Worm (Caenorhabditis elegans) whole organism, L4 larva: ENCODE results near the gene K07H8.2.
A peak's percentile ranks its signal among the peaks of the same experiment; 100 is the strongest.

ENCODE experiments used
- F44E2.7 ChIP-seq: fragments of 200-800 bp; sonication (Bioruptor generic); IDR thresholded peaks from 2 replicates; pipeline ENCODE4 v2.1.2; 2022; ENCODE audit warnings: missing genetic modification characterization, missing compliant biosample characterization
- F49E8.2 ChIP-seq: sonication (generic microtip); optimal IDR thresholded peaks from 2 replicates; lab custom pipeline; 2016; ENCODE audit warnings: missing compliant biosample characterization, mild to moderate bottlenecking, missing genetic modification characterization, borderline replicate concordance
- Y48G9A.11 ChIP-seq: fragments of 200-800 bp; sonication (Bioruptor generic); IDR thresholded peaks from 2 replicates; pipeline ENCODE4 v1.3.6; 2022; ENCODE audit warnings: missing genetic modification reagents, missing genetic modification characterization, missing compliant biosample characterization
- ZK546.5 ChIP-seq, 2 experiments: sonication (generic microtip); optimal IDR thresholded peaks; 2 replicates each; lab custom pipeline; 2017; ENCODE audit warnings: missing biosample characterization in 2 of 2, missing genetic modification characterization in 2 of 2
- aha-1 ChIP-seq: fragments of 150-350 bp; peaks from one replicate; lab custom pipeline; 2014; ENCODE audit warnings: missing biosample characterization, missing genetic modification characterization
- ama-1 ChIP-seq: fragments of 150-350 bp; optimal IDR thresholded peaks from 2 replicates; lab custom pipeline; 2014; ENCODE audit warnings: inconsistent platforms, mixed read lengths
- attf-4 ChIP-seq: sonication (generic microtip); optimal IDR thresholded peaks from 3 replicates; lab custom pipeline; 2017; ENCODE audit warnings: missing biosample characterization, missing genetic modification characterization
- ces-1 ChIP-seq: fragments of 150-350 bp; sonication (generic microtip); optimal IDR thresholded peaks from 4 replicates; lab custom pipeline; 2014; ENCODE audit warnings: missing biosample characterization, missing genetic modification reagents, missing genetic modification characterization
- cey-2 ChIP-seq: sonication (generic microtip); optimal IDR thresholded peaks from 3 replicates; lab custom pipeline; 2017; ENCODE audit warnings: missing genetic modification characterization, mild to moderate bottlenecking, missing compliant biosample characterization, antibody characterized with exemption, borderline replicate concordance; ENCODE audit not compliant: insufficient read depth
- daf-12 ChIP-seq: fragments of 150-350 bp; optimal IDR thresholded peaks from 2 replicates; lab custom pipeline; 2014; ENCODE audit warnings: missing biosample characterization, missing genetic modification reagents, missing genetic modification characterization
- daf-8 ChIP-seq: fragments of 200-800 bp; sonication (Bioruptor generic); IDR thresholded peaks from 2 replicates; pipeline ENCODE4 v1.3.6; 2022; ENCODE audit warnings: missing genetic modification characterization, missing compliant biosample characterization
- duxl-1 ChIP-seq: sonication (generic microtip); optimal IDR thresholded peaks from 2 replicates; lab custom pipeline; 2016; ENCODE audit warnings: mild to moderate bottlenecking, missing genetic modification characterization, moderate library complexity, missing compliant biosample characterization; ENCODE audit not compliant: poor library complexity
- dve-1 ChIP-seq: sonication (generic microtip); optimal IDR thresholded peaks from 2 replicates; lab custom pipeline; 2017; ENCODE audit warnings: antibody characterized with exemption, mild to moderate bottlenecking, missing genetic modification characterization, missing compliant biosample characterization; ENCODE audit not compliant: insufficient read depth
- egl-27 ChIP-seq: sonication (generic microtip); optimal IDR thresholded peaks from 3 replicates; lab custom pipeline; 2017; ENCODE audit warnings: missing biosample characterization, missing genetic modification reagents, missing genetic modification characterization
- egl-43 ChIP-seq: fragments of 200-800 bp; sonication (Bioruptor generic); IDR thresholded peaks from 2 replicates; pipeline ENCODE4 v1.3.6; 2022; ENCODE audit warnings: missing genetic modification reagents, missing genetic modification characterization, missing compliant biosample characterization
- hlh-11 ChIP-seq: fragments of 200-800 bp; sonication (Bioruptor generic); optimal IDR thresholded peaks from 2 replicates; lab custom pipeline; 2018; ENCODE audit warnings: mild to moderate bottlenecking, missing genetic modification characterization, missing compliant biosample characterization
- hlh-30 ChIP-seq: sonication (generic microtip); optimal IDR thresholded peaks from 2 replicates; lab custom pipeline; 2017; ENCODE audit warnings: antibody characterized with exemption, mild to moderate bottlenecking, missing genetic modification characterization, missing compliant biosample characterization; ENCODE audit not compliant: insufficient read depth
- lim-7 ChIP-seq: fragments of 200-800 bp; sonication (Bioruptor generic); IDR thresholded peaks from 2 replicates; pipeline ENCODE4 v1.3.6; 2022; ENCODE audit warnings: missing genetic modification characterization, missing compliant biosample characterization
- lin-1 ChIP-seq: fragments of 200-800 bp; sonication (Bioruptor generic); IDR thresholded peaks from 2 replicates; pipeline ENCODE4 v1.3.6; 2022; ENCODE audit warnings: missing genetic modification reagents, missing genetic modification characterization, missing compliant biosample characterization
- lin-13 ChIP-seq: fragments of 150-350 bp; optimal IDR thresholded peaks from 2 replicates; lab custom pipeline; 2014; ENCODE audit warnings: missing biosample characterization, missing genetic modification reagents, missing genetic modification characterization
- lin-15B ChIP-seq: fragments of 150-350 bp; sonication (generic microtip); optimal IDR thresholded peaks from 3 replicates; lab custom pipeline; 2014; ENCODE audit warnings: missing biosample characterization, missing genetic modification characterization
- lin-38 ChIP-seq: fragments of 200-800 bp; sonication (Bioruptor generic); IDR thresholded peaks from 2 replicates; pipeline ENCODE4 v1.3.6; 2022; ENCODE audit warnings: missing genetic modification reagents, missing genetic modification characterization, missing compliant biosample characterization
- lin-39 ChIP-seq: fragments of 150-350 bp; optimal IDR thresholded peaks from 2 replicates; lab custom pipeline; 2014; ENCODE audit warnings: missing biosample characterization, missing genetic modification reagents, missing genetic modification characterization
- madf-5 ChIP-seq, 2 experiments: fragments of 200-800 bp; sonication (Bioruptor generic); IDR thresholded peaks; 2 replicates each; pipeline ENCODE4 v1.3.6; 2022; ENCODE audit warnings: missing compliant biosample characterization in 2 of 2, missing genetic modification characterization in 2 of 2
- mxl-3 ChIP-seq: fragments of 200-800 bp; sonication (Bioruptor generic); optimal IDR thresholded peaks from 2 replicates; lab custom pipeline; 2018; ENCODE audit warnings: mild to moderate bottlenecking, missing genetic modification characterization, missing compliant biosample characterization
- nhr-102 ChIP-seq: sonication (generic microtip); optimal IDR thresholded peaks from 2 replicates; lab custom pipeline; 2016; ENCODE audit warnings: mild to moderate bottlenecking, missing genetic modification characterization, moderate library complexity, missing compliant biosample characterization
- nhr-111 ChIP-seq: fragments of 200-800 bp; sonication (Bioruptor generic); optimal IDR thresholded peaks from 2 replicates; lab custom pipeline; 2018; ENCODE audit warnings: mild to moderate bottlenecking, missing genetic modification characterization, missing compliant biosample characterization
- nhr-28 ChIP-seq: fragments of 150-350 bp; optimal IDR thresholded peaks from 2 replicates; lab custom pipeline; 2014; ENCODE audit warnings: missing biosample characterization, missing genetic modification characterization
- nhr-48 ChIP-seq: sonication (generic microtip); optimal IDR thresholded peaks from 2 replicates; lab custom pipeline; 2016; ENCODE audit warnings: mild to moderate bottlenecking, missing genetic modification characterization, missing compliant biosample characterization
- nhr-6 ChIP-seq: fragments of 150-350 bp; optimal IDR thresholded peaks from 2 replicates; lab custom pipeline; 2014; ENCODE audit warnings: missing biosample characterization, missing genetic modification characterization
- pqm-1 ChIP-seq: sonication (generic microtip); optimal IDR thresholded peaks from 2 replicates; lab custom pipeline; 2017; ENCODE audit warnings: missing biosample characterization, missing genetic modification characterization
- rbr-2 ChIP-seq: sonication (generic microtip); optimal IDR thresholded peaks from 2 replicates; lab custom pipeline; 2016; ENCODE audit warnings: missing genotype, missing genetic modification characterization, missing compliant biosample characterization
- saeg-2 ChIP-seq: fragments of 200-800 bp; sonication (Bioruptor generic); IDR thresholded peaks from 2 replicates; pipeline ENCODE4 v1.3.6; 2022; ENCODE audit warnings: missing genetic modification reagents, missing genetic modification characterization, missing compliant biosample characterization
- sdz-12 ChIP-seq: fragments of 200-800 bp; sonication (Bioruptor generic); optimal IDR thresholded peaks from 2 replicates; lab custom pipeline; 2018; ENCODE audit warnings: mild to moderate bottlenecking, missing genetic modification characterization, missing compliant biosample characterization
- spr-3 ChIP-seq: fragments of 200-800 bp; sonication (Bioruptor generic); optimal IDR thresholded peaks from 2 replicates; lab custom pipeline; 2018; ENCODE audit warnings: mild to moderate bottlenecking, missing genetic modification characterization, missing compliant biosample characterization
- tag-97 ChIP-seq: fragments of 200-800 bp; sonication (Bioruptor generic); IDR thresholded peaks from 2 replicates; pipeline ENCODE4 v1.3.6; 2022; ENCODE audit warnings: missing genetic modification characterization, missing compliant biosample characterization
- tra-1 ChIP-seq: fragments of 200-800 bp; sonication (Bioruptor generic); IDR thresholded peaks from 2 replicates; pipeline ENCODE4 v1.3.6; 2022; ENCODE audit warnings: missing genetic modification reagents, missing genetic modification characterization, missing compliant biosample characterization
- unc-39 ChIP-seq: sonication (generic microtip); optimal IDR thresholded peaks from 2 replicates; lab custom pipeline; 2017; ENCODE audit warnings: missing biosample characterization, missing genetic modification characterization
- unc-62 ChIP-seq, 3 experiments: fragments of 150-350 bp in 1 of 3; sonication (generic microtip); optimal IDR thresholded peaks in 2 of 3; peaks in 1 of 3; 1 replicate in 1 of 3; 2 replicates in 2 of 3; lab custom pipeline; 2014 to 2017; ENCODE audit warnings: missing biosample characterization in 3 of 3, missing genetic modification characterization in 3 of 3, missing genetic modification reagents in 3 of 3, missing genotype in 1 of 3
- zfp-2 ChIP-seq: sonication (generic microtip); optimal IDR thresholded peaks from 2 replicates; lab custom pipeline; 2016; ENCODE audit warnings: mild to moderate bottlenecking, missing genetic modification characterization, missing compliant biosample characterization
- zip-11 ChIP-seq: fragments of 200-800 bp; sonication (Bioruptor generic); IDR thresholded peaks from 2 replicates; pipeline ENCODE4 v1.3.6; 2022; ENCODE audit warnings: missing genetic modification characterization, missing compliant biosample characterization
- zip-2 ChIP-seq: fragments of 150-350 bp; optimal IDR thresholded peaks from 2 replicates; lab custom pipeline; 2014; ENCODE audit warnings: missing biosample characterization, missing genetic modification characterization
- ztf-7 ChIP-seq: fragments of 150-350 bp; optimal IDR thresholded peaks from 2 replicates; lab custom pipeline; 2014; ENCODE audit warnings: missing biosample characterization, missing genetic modification characterization

The K07H8.2 gene

ce11 chrIV:8252856-8253255 lies 38.5 kb upstream of the K07H8.2 start (continued):
- TF ChIP-seq lin-13 = peak; percentile 79
- TF ChIP-seq unc-62 (GFP tag; optimal IDR thresholded peaks at IDR 0.05 in 1 of 2; lab: Kevin White, UChicago) = no peak
- TF ChIP-seq unc-62 (tag; optimal IDR thresholded peaks at IDR 0.05; lab: Kevin White, UChicago) = no peak
- no peak for TF ChIP-seq lin-15B (tag; lab: Kevin White, UChicago)
- peak; percentile 84 for TF ChIP-seq nhr-102
- 0 out of 2 replicates have a peak, but pooled peaks have one; percentile 45 for TF ChIP-seq daf-8
- no peak for TF ChIP-seq attf-4
- TF ChIP-seq lin-39 = no peak
- TF ChIP-seq sdz-12 = peak; percentile 83
- peak; percentile 58 for TF ChIP-seq spr-3
- TF ChIP-seq lin-38 = peak; percentile 83
- peak; percentile 79 for TF ChIP-seq duxl-1 (tag; lab: Kevin White, UChicago)
- TF ChIP-seq nhr-6 (tag; lab: Kevin White, UChicago) = peak; percentile 25
- peak; percentile 55 for TF ChIP-seq nhr-111 (GFP tag; lab: Kevin White, UChicago)
- peak; percentile 83; the same call in 1 of the 2 replicates for TF ChIP-seq lin-1 (GFP tag; lab: Robert Waterston, UW)
- TF ChIP-seq egl-43 (GFP tag; lab: Robert Waterston, UW) = no peak; the same call in 1 of the 2 replicates
- peak; percentile 64 for TF ChIP-seq mxl-3 (GFP tag; lab: Kevin White, UChicago)
- TF ChIP-seq egl-27 (tag; lab: Kevin White, UChicago) = no peak
- TF ChIP-seq ama-1 (lab: Kevin White, UChicago) = no peak
- peak; percentile 25 for TF ChIP-seq zip-2 (tag; lab: Kevin White, UChicago)
- TF ChIP-seq F44E2.7 (GFP tag; lab: Robert Waterston, UW) = peak; percentile 96
- no peak for TF ChIP-seq ZK546.5 (tag; optimal IDR thresholded peaks at IDR 0.05; lab: Kevin White, UChicago)
- peak; percentile 80 for TF ChIP-seq Y48G9A.11 (GFP tag; lab: Robert Waterston, UW)
- peak; percentile 56 for TF ChIP-seq zfp-2
- TF ChIP-seq cey-2 (tag; lab: Kevin White, UChicago) = no peak
- no peak for TF ChIP-seq ztf-7 (tag; lab: Kevin White, UChicago)
- TF ChIP-seq F49E8.2 (tag; lab: Kevin White, UChicago) = peak; percentile 74

DNA sequence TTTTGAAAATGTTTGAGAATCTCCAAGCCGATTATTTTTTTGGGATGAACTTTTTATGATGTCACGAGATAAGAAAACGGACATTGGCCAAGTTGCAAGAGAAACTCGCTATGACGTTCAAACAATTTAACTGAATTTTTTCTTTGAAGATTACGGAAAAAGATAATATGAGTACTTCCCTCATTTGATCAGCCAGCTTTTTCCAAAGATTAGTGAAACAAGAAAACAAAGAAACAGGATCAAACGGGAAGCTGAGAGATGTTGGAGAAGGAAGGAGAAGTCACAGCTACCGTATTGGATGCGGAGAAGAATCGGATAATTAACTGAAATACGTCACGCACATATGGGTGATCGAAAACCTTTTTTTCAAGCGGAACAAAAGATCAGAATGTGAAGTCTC lies 37.1 kb upstream of the K07H8.2 start:
- no peak for TF ChIP-seq daf-12 (tag; lab: Kevin White, UChicago)
- TF ChIP-seq nhr-28 (tag; lab: Kevin White, UChicago) = peak; percentile 24
- peak; percentile 66 for TF ChIP-seq nhr-48
- peak; percentile 59 for TF ChIP-seq hlh-11 (tag; lab: Kevin White, UChicago)
- peak; percentile 90 for TF ChIP-seq aha-1 (tag; lab: Kevin White, UChicago)

DNA sequence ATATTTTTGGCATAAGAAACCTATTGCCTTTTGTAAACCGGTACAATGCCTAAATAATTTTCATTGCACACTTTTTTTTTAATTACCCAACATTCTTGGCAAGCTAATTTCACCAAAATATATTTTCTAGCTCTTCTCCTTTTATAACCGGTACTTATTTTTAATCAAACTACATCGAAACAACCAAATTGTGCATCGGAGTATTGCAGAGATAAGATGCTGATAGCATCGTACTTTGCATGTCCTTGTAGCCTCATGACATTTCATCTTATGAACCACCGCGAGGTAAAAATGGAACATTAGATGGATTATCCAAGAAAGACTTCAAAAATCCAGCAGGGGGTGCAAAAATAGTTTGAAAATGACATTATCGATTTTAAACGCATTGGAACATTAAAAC lies 36.1 kb upstream of the K07H8.2 start:
- TF ChIP-seq lim-7 (GFP tag; lab: Robert Waterston, UW) = no peak
- TF ChIP-seq zip-11 (GFP tag; lab: Robert Waterston, UW) = no peak
- TF ChIP-seq saeg-2 (GFP tag; lab: Robert Waterston, UW) = no peak
- no peak for TF ChIP-seq tag-97 (GFP tag; lab: Robert Waterston, UW)
- no peak for TF ChIP-seq F44E2.7 (GFP tag; lab: Robert Waterston, UW)
- no peak for TF ChIP-seq rbr-2 (tag; lab: Kevin White, UChicago)
- peak; percentile 34 for TF ChIP-seq dve-1 (tag; lab: Kevin White, UChicago)
- TF ChIP-seq F49E8.2 (tag; lab: Kevin White, UChicago) = no peak
- TF ChIP-seq tra-1 (GFP tag; lab: Robert Waterston, UW) = no peak
- TF ChIP-seq ces-1 = no peak
- TF ChIP-seq nhr-28 (tag; lab: Kevin White, UChicago) = peak; percentile 64
- no peak for TF ChIP-seq unc-39
- no peak for TF ChIP-seq hlh-30 (tag; lab: Kevin White, UChicago)
- TF ChIP-seq lin-1 (GFP tag; lab: Robert Waterston, UW) = no peak
- no peak for TF ChIP-seq madf-5 (GFP tag; IDR thresholded peaks at IDR 0.05; lab: Robert Waterston, UW)
- peak; percentile 32 for TF ChIP-seq pqm-1
